Worm (Caenorhabditis elegans): ENCODE results near the gene C14E2.4.

Gene C14E2.4

ce11 chrX:1858616-1859015 is 37.5 kb upstream of the C14E2.4 start (continued):
- TF ChIP-seq dpl-1 (GFP tag; optimal IDR thresholded peaks at IDR 0.05) = no peak
- TF ChIP-seq F22D6.2 (tag; optimal IDR thresholded peaks at IDR 0.05) = no peak
- no peak for TF ChIP-seq Y67H2A.10 (GFP tag; conservative IDR thresholded peaks at IDR 0.05)
- TF ChIP-seq somi-1 (GFP tag; optimal IDR thresholded peaks at IDR 0.05) = no peak
- peak; percentile 74 for TF ChIP-seq him-1 (tag; optimal IDR thresholded peaks at IDR 0.05)
- peak; percentile 66 for TF ChIP-seq madf-10 (tag; optimal IDR thresholded peaks at IDR 0.05)
- TF ChIP-seq lin-26 (GFP tag; IDR thresholded peaks at IDR 0.05) = peak; percentile 82; the same call in 1 of the 2 replicates
- TF ChIP-seq F23B12.7 (tag; optimal IDR thresholded peaks at IDR 0.05; ENCODE audit: insufficient read depth) = no peak
- TF ChIP-seq ama-1 (optimal IDR thresholded peaks at IDR 0.05) = no peak
- peak in 1 of 2 experiments; percentile 82 for TF ChIP-seq ama-1 (GFP tag; optimal IDR thresholded peaks at IDR 0.05)
- TF ChIP-seq xnd-1 (tag; optimal IDR thresholded peaks at IDR 0.05) = no peak
- peak; percentile 75 for TF ChIP-seq die-1 (tag; optimal IDR thresholded peaks at IDR 0.05)
- TF ChIP-seq Y53F4B.3 (GFP tag; IDR thresholded peaks at IDR 0.05) = peak; percentile 11; the same call in 1 of the 2 replicates
- no peak for TF ChIP-seq bed-2 (GFP tag; IDR thresholded peaks at IDR 0.05)
- TF ChIP-seq mxl-1 (tag; optimal IDR thresholded peaks at IDR 0.05) = peak; percentile 67
- TF ChIP-seq snpc-4 (GFP tag; optimal IDR thresholded peaks at IDR 0.05) = peak; percentile 55
- no peak for TF ChIP-seq snpc-4 (tag; optimal IDR thresholded peaks at IDR 0.05)
- no peak for TF ChIP-seq ztf-25 (GFP tag; IDR thresholded peaks at IDR 0.05)
- TF ChIP-seq F57C9.4 (tag; optimal IDR thresholded peaks at IDR 0.05) = no peak
- no peak for TF ChIP-seq repo-1 (tag; optimal IDR thresholded peaks at IDR 0.05)
- TF ChIP-seq F37B4.10 (GFP tag; IDR thresholded peaks at IDR 0.05) = no peak
- no peak for TF ChIP-seq egl-18 (GFP tag; IDR thresholded peaks at IDR 0.05)
- TF ChIP-seq B0336.3 (GFP tag; IDR thresholded peaks at IDR 0.05) = no peak
- peak; percentile 94 for TF ChIP-seq B0261.1 (tag; optimal IDR thresholded peaks at IDR 0.05)
- no peak for TF ChIP-seq nfya-1 (tag; optimal IDR thresholded peaks at IDR 0.05; ENCODE audit: borderline replicate concordance, insufficient read depth)
- TF ChIP-seq dpff-1 (tag; optimal IDR thresholded peaks at IDR 0.05) = no peak
- peak; percentile 41 for TF ChIP-seq lin-54 (GFP tag; optimal IDR thresholded peaks at IDR 0.05)
- no peak for TF ChIP-seq F10E7.11 (tag; optimal IDR thresholded peaks at IDR 0.05)
- no peak for TF ChIP-seq madf-8 (GFP tag; conservative IDR thresholded peaks at IDR 0.05)
- TF ChIP-seq egl-44 (GFP tag; IDR thresholded peaks at IDR 0.05) = no peak
- TF ChIP-seq hlh-26 (GFP tag; conservative IDR thresholded peaks at IDR 0.05) = no peak
- TF ChIP-seq ztf-26 (tag; optimal IDR thresholded peaks at IDR 0.05) = peak; percentile 48
- TF ChIP-seq gei-17 (GFP tag; optimal IDR thresholded peaks at IDR 0.05) = peak; percentile 82
- TF ChIP-seq F39B2.1 (GFP tag; IDR thresholded peaks at IDR 0.05) = no peak
- peak in 1 of 2 experiments; percentile 50 for TF ChIP-seq let-607 (tag; optimal IDR thresholded peaks at IDR 0.05)
- peak; percentile 83 for TF ChIP-seq hmg-1.2 (GFP tag; IDR thresholded peaks at IDR 0.05)
- TF ChIP-seq pbrm-1 (GFP tag; IDR thresholded peaks at IDR 0.05) = peak; percentile 82
- 0 out of 2 replicates have a peak, but pooled peaks have one; percentile 55 for TF ChIP-seq cebp-2 (GFP tag; IDR thresholded peaks at IDR 0.05)
- peak; percentile 84 for TF ChIP-seq rcor-1 (GFP tag; IDR thresholded peaks at IDR 0.05)
- TF ChIP-seq lag-1 (GFP tag; IDR thresholded peaks at IDR 0.05) = no peak
- peak; percentile 95 for TF ChIP-seq tbp1 (GFP tag; optimal IDR thresholded peaks at IDR 0.05)
- peak; percentile 4 for TF ChIP-seq K12H6.12 (tag; optimal IDR thresholded peaks at IDR 0.05)
- peak; percentile 44; the same call in 1 of the 2 replicates for TF ChIP-seq hsf-1 (GFP tag; IDR thresholded peaks at IDR 0.05)
- TF ChIP-seq madf-6 (GFP tag; IDR thresholded peaks at IDR 0.05) = peak; percentile 45; the same call in 1 of the 2 replicates
- TF ChIP-seq nhr-90 (tag; optimal IDR thresholded peaks at IDR 0.05) = peak; percentile 81
- peak; percentile 53 for TF ChIP-seq mel-28 (tag; optimal IDR thresholded peaks at IDR 0.05; ENCODE audit: borderline replicate concordance)
- TF ChIP-seq D2030.7 (GFP tag; IDR thresholded peaks at IDR 0.05) = peak; percentile 67; the same call in 1 of the 2 replicates
- no peak for TF ChIP-seq attf-3 (GFP tag; conservative IDR thresholded peaks at IDR 0.05)
- TF ChIP-seq athp-1 (tag; optimal IDR thresholded peaks at IDR 0.05) = no peak
- TF ChIP-seq ceh-27 (GFP tag; optimal IDR thresholded peaks at IDR 0.05) = no peak
